In the genomic region with DNA sequence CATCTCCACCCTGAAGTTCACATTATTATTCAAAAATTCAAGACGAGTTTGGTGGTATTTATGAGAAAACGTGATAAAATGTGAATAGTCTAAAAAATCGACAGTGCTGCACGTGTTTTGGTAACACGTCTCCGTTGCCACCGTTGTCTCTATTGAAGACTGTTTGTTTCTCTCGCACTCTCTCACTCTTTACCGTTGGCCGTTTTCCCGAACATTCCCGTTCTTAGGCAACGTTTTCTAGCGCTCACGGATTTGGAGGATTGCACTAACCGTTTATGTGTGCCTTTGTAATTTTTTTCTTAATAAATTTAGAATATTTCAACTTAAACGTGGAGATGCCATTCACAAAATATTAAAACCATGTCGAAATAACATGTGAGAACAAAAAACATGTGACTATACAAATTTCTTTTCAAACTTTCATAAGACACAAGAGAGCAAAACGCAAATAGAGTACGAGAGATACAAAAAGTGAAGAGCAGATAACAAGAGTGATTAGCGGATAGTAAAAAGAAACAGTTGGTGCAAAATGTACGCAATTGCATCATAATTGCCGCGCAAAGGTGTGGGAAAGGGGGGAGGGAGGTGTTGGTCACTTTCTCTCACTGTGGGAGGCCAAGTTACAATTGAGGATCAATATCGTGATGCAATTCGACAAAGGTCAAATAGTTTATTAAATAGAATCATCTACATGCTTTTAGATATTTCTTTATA, we compare ENCODE assay signal across 3 worm cellular contexts.
A peak's percentile ranks its signal among the peaks of the same experiment; 100 is the strongest.
TF ChIP-seq lines count a peak whose summit lies in the region.

Gene pek-1, minus strand, starts transcription at position 51 of the 714 bp plus-strand sequence.

TF ChIP-seq in whole organism, L1 larva, 84 proteins besides CTCF, POLR2A, EP300 and RAD21 (continued from another document):
- TF ChIP-seq nhr-90 (tag; optimal IDR thresholded peaks at IDR 0.05; lab: Kevin White, UChicago; ENCODE audit: poor library complexity) (peak; percentile 55), dpl-1 (GFP tag; optimal IDR thresholded peaks at IDR 0.05; lab: Kevin White, UChicago) (peak in 1 of 3 experiments; percentile 47), fos-1 (tag; optimal IDR thresholded peaks at IDR 0.05; lab: Kevin White, UChicago) (no peak), sox-4 (tag; optimal IDR thresholded peaks at IDR 0.05; lab: Kevin White, UChicago) (no peak), hlh-17 (GFP tag; optimal IDR thresholded peaks at IDR 0.05; lab: Kevin White, UChicago; ENCODE audit: borderline replicate concordance) (no peak), tbx-2 (tag; optimal IDR thresholded peaks at IDR 0.05; lab: Kevin White, UChicago) (peak; percentile 55), ceh-82 (tag; optimal IDR thresholded peaks at IDR 0.05; lab: Kevin White, UChicago) (peak in 2 of 3 experiments; percentile 6 to 46), ets-5 (GFP tag; IDR thresholded peaks at IDR 0.05; lab: Robert Waterston, UW) (no peak), skn-1 (tag; optimal IDR thresholded peaks at IDR 0.05; lab: Kevin White, UChicago) (peak; percentile 22), fkh-4 (tag; optimal IDR thresholded peaks at IDR 0.05; lab: Kevin White, UChicago; ENCODE audit: borderline replicate concordance) (no peak), swsn-7 (tag; optimal IDR thresholded peaks at IDR 0.05; lab: Kevin White, UChicago) (peak; percentile 56), lsy-2 (tag; optimal IDR thresholded peaks at IDR 0.05; lab: Kevin White, UChicago) (peak; percentile 47 to 59), sptf-1 (tag; optimal IDR thresholded peaks at IDR 0.05; lab: Kevin White, UChicago) (no peak), efl-1 (optimal IDR thresholded peaks at IDR 0.05; lab: Kevin White, UChicago) (peak; percentile 5 to 12), efl-1 (GFP tag; optimal IDR thresholded peaks at IDR 0.05 in 1 of 2; lab: Kevin White, UChicago) (peak; percentile 4 to 95), lin-13 (GFP tag; optimal IDR thresholded peaks at IDR 0.05; lab: Kevin White, UChicago) (peak; percentile 29), grh-1 (GFP tag; IDR thresholded peaks at IDR 0.05; lab: Robert Waterston, UW) (0 out of 2 replicates have a peak, but pooled peaks have one; percentile 12), pag-3 (tag; optimal IDR thresholded peaks at IDR 0.05; lab: Kevin White, UChicago; ENCODE audit: borderline replicate concordance, insufficient read depth) (no peak), nhr-76 (tag; optimal IDR thresholded peaks at IDR 0.05; lab: Kevin White, UChicago) (no peak), xbp-1 (tag; optimal IDR thresholded peaks at IDR 0.05; lab: Kevin White, UChicago) (peak; percentile 92), ztf-4 (tag; optimal IDR thresholded peaks at IDR 0.05; lab: Kevin White, UChicago) (peak; percentile 17), F16B12.6 (tag; optimal IDR thresholded peaks at IDR 0.05; lab: Kevin White, UChicago) (peak; percentile 77), egl-13 (tag; optimal IDR thresholded peaks at IDR 0.05; lab: Kevin White, UChicago) (peak; percentile 15), unc-98 (GFP tag; IDR thresholded peaks at IDR 0.05; lab: Robert Waterston, UW) (no peak), rnt-1 (tag; optimal IDR thresholded peaks at IDR 0.05; lab: Kevin White, UChicago) (peak; percentile 75), nhr-28 (tag; optimal IDR thresholded peaks at IDR 0.05; lab: Kevin White, UChicago) (no peak), ztf-11 (tag; optimal IDR thresholded peaks at IDR 0.05; lab: Kevin White, UChicago) (peak in 1 of 2 experiments; percentile 35), lin-14 (GFP tag; optimal IDR thresholded peaks at IDR 0.05; lab: Kevin White, UChicago) (peak; percentile 71), nhr-19 (GFP tag; conservative IDR thresholded peaks at IDR 0.05; lab: Robert Waterston, UW) (peak; percentile 60), pqm-1 (tag; optimal IDR thresholded peaks at IDR 0.05; lab: Kevin White, UChicago) (no peak), elt-3 (tag; optimal IDR thresholded peaks at IDR 0.05; lab: Kevin White, UChicago) (peak in 1 of 6 experiments; percentile 9)

TF ChIP-seq in whole organism, L2 larva, 48 proteins besides CTCF, POLR2A, EP300 and RAD21 (continued from another document):
- TF ChIP-seq fos-1 (tag; optimal IDR thresholded peaks at IDR 0.05; lab: Kevin White, UChicago) (no peak), unc-39 (tag; optimal IDR thresholded peaks at IDR 0.05; lab: Kevin White, UChicago) (no peak), nhr-12 (tag; optimal IDR thresholded peaks at IDR 0.05; lab: Kevin White, UChicago) (no peak), nhr-129 (tag; optimal IDR thresholded peaks at IDR 0.05; lab: Kevin White, UChicago) (peak; percentile 96), nhr-11 (tag; optimal IDR thresholded peaks at IDR 0.05; lab: Kevin White, UChicago) (no peak), sma-9 (GFP tag; optimal IDR thresholded peaks at IDR 0.05; lab: Kevin White, UChicago) (peak; percentile 61), sma-9 (tag; optimal IDR thresholded peaks at IDR 0.05; lab: Kevin White, UChicago) (no peak), lin-39 (tag; optimal IDR thresholded peaks at IDR 0.05; lab: Kevin White, UChicago) (no peak), nhr-21 (tag; optimal IDR thresholded peaks at IDR 0.05; lab: Kevin White, UChicago) (peak; percentile 12), lin-11 (tag; optimal IDR thresholded peaks at IDR 0.05; lab: Kevin White, UChicago) (no peak), gmeb-1 (tag; optimal IDR thresholded peaks at IDR 0.05; lab: Kevin White, UChicago) (peak; percentile 6)

TF ChIP-seq in whole organism, L4 larva, 104 proteins besides CTCF, POLR2A, EP300 and RAD21 (continued from another document):
- TF ChIP-seq nhr-48 (tag; optimal IDR thresholded peaks at IDR 0.05; lab: Kevin White, UChicago), result peak; percentile 47
- TF ChIP-seq nhr-41 (GFP tag; IDR thresholded peaks at IDR 0.05; lab: Robert Waterston, UW), result no peak
- TF ChIP-seq dmd-9 (GFP tag; IDR thresholded peaks at IDR 0.05; lab: Robert Waterston, UW), result no peak
- TF ChIP-seq daf-12 (tag; optimal IDR thresholded peaks at IDR 0.05; lab: Kevin White, UChicago), result no peak
- no peak for TF ChIP-seq Y5F2A.4 (GFP tag; optimal IDR thresholded peaks at IDR 0.05; lab: Kevin White, UChicago)
- peak; percentile 50 for TF ChIP-seq dmd-6 (GFP tag; IDR thresholded peaks at IDR 0.05; lab: Robert Waterston, UW)
- no peak for TF ChIP-seq snpc-1.2 (GFP tag; IDR thresholded peaks at IDR 0.05; lab: Robert Waterston, UW)
- peak; percentile 7 for TF ChIP-seq dpl-1 (GFP tag; optimal IDR thresholded peaks at IDR 0.05; lab: Kevin White, UChicago)
- no peak for TF ChIP-seq madf-5 (GFP tag; IDR thresholded peaks at IDR 0.05; lab: Robert Waterston, UW)
- TF ChIP-seq nhr-25 (tag; optimal IDR thresholded peaks at IDR 0.05; lab: Kevin White, UChicago; ENCODE audit: borderline replicate concordance, insufficient read depth), result peak; percentile 39
- TF ChIP-seq duxl-1 (tag; optimal IDR thresholded peaks at IDR 0.05; lab: Kevin White, UChicago; ENCODE audit: poor library complexity), result no peak
- no peak for TF ChIP-seq saeg-2 (GFP tag; IDR thresholded peaks at IDR 0.05; lab: Robert Waterston, UW)
- TF ChIP-seq zfp-2 (tag; optimal IDR thresholded peaks at IDR 0.05; lab: Kevin White, UChicago), result no peak
- TF ChIP-seq egl-43 (GFP tag; IDR thresholded peaks at IDR 0.05; lab: Robert Waterston, UW), result no peak
- TF ChIP-seq ces-1 (GFP tag; optimal IDR thresholded peaks at IDR 0.05; lab: Kevin White, UChicago), result no peak
- no peak for TF ChIP-seq spr-3 (GFP tag; optimal IDR thresholded peaks at IDR 0.05; lab: Kevin White, UChicago)
- no peak for TF ChIP-seq snpc-4 (tag; optimal IDR thresholded peaks at IDR 0.05; lab: Kevin White, UChicago)
- TF ChIP-seq Y105C5A.15 (GFP tag; IDR thresholded peaks at IDR 0.05; lab: Robert Waterston, UW), result no peak
- peak in 1 of 2 experiments; percentile 86 for TF ChIP-seq hif-1 (tag; optimal IDR thresholded peaks at IDR 0.05; lab: Kevin White, UChicago)
- no peak for TF ChIP-seq zag-1 (tag; optimal IDR thresholded peaks at IDR 0.05; lab: Kevin White, UChicago)
- peak; percentile 77 for TF ChIP-seq mdt-29 (GFP tag; IDR thresholded peaks at IDR 0.05; lab: Robert Waterston, UW)
- TF ChIP-seq hmg-1.1 (GFP tag; IDR thresholded peaks at IDR 0.05; lab: Robert Waterston, UW), result 0 out of 2 replicates have a peak, but pooled peaks have one; percentile 11
- no peak for TF ChIP-seq vab-7 (GFP tag; IDR thresholded peaks at IDR 0.05; lab: Robert Waterston, UW)
- no peak for TF ChIP-seq ctbp-1 (GFP tag; IDR thresholded peaks at IDR 0.05; lab: Robert Waterston, UW)
- TF ChIP-seq ztf-11 (tag; optimal IDR thresholded peaks at IDR 0.05; lab: Kevin White, UChicago), result no peak
- TF ChIP-seq gei-8 (GFP tag; optimal IDR thresholded peaks at IDR 0.05; lab: Kevin White, UChicago), result no peak
- TF ChIP-seq R02D3.7 (tag; optimal IDR thresholded peaks at IDR 0.05; lab: Kevin White, UChicago), result no peak
- no peak for TF ChIP-seq lin-13 (GFP tag; optimal IDR thresholded peaks at IDR 0.05; lab: Kevin White, UChicago)
- TF ChIP-seq spr-1 (tag; optimal IDR thresholded peaks at IDR 0.05; lab: Kevin White, UChicago), result no peak
- no peak for TF ChIP-seq unc-62 (GFP tag; optimal IDR thresholded peaks at IDR 0.05 in 1 of 2; lab: Kevin White, UChicago)
- TF ChIP-seq unc-62 (tag; optimal IDR thresholded peaks at IDR 0.05; lab: Kevin White, UChicago), result no peak
- TF ChIP-seq ceh-62 (tag; optimal IDR thresholded peaks at IDR 0.05; lab: Kevin White, UChicago), result no peak
- no peak for TF ChIP-seq ceh-20 (GFP tag; IDR thresholded peaks at IDR 0.05; lab: Robert Waterston, UW)
- TF ChIP-seq lin-15B (tag; optimal IDR thresholded peaks at IDR 0.05; lab: Kevin White, UChicago), result no peak
- TF ChIP-seq cey-2 (tag; optimal IDR thresholded peaks at IDR 0.05; lab: Kevin White, UChicago; ENCODE audit: borderline replicate concordance, insufficient read depth), result no peak
- TF ChIP-seq lin-1 (GFP tag; IDR thresholded peaks at IDR 0.05; lab: Robert Waterston, UW), result peak; percentile 40; the same call in 1 of the 2 replicates
- peak; percentile 3 for TF ChIP-seq nhr-77 (tag; optimal IDR thresholded peaks at IDR 0.05; lab: Kevin White, UChicago)
- no peak for TF ChIP-seq set-16 (GFP tag; IDR thresholded peaks at IDR 0.05; lab: Robert Waterston, UW)
- TF ChIP-seq lir-3 (tag; optimal IDR thresholded peaks at IDR 0.05; lab: Kevin White, UChicago), result no peak
- TF ChIP-seq hlh-30 (tag; optimal IDR thresholded peaks at IDR 0.05; lab: Kevin White, UChicago; ENCODE audit: insufficient read depth), result peak; percentile 80
- no peak for TF ChIP-seq nhr-237 (tag; optimal IDR thresholded peaks at IDR 0.05; lab: Kevin White, UChicago)
- TF ChIP-seq nhr-76 (tag; optimal IDR thresholded peaks at IDR 0.05; lab: Kevin White, UChicago), result no peak
- no peak for TF ChIP-seq php-3 (GFP tag; IDR thresholded peaks at IDR 0.05; lab: Robert Waterston, UW)
- TF ChIP-seq sdz-12 (GFP tag; optimal IDR thresholded peaks at IDR 0.05; lab: Kevin White, UChicago), result no peak
- no peak for TF ChIP-seq lim-7 (GFP tag; IDR thresholded peaks at IDR 0.05; lab: Robert Waterston, UW)
- TF ChIP-seq dve-1 (tag; optimal IDR thresholded peaks at IDR 0.05; lab: Kevin White, UChicago; ENCODE audit: insufficient read depth), result peak; percentile 60
- no peak for TF ChIP-seq mxl-2 (GFP tag; conservative IDR thresholded peaks at IDR 0.05; lab: Robert Waterston, UW)
- no peak for TF ChIP-seq nhr-42 (GFP tag; IDR thresholded peaks at IDR 0.05; lab: Robert Waterston, UW)
- TF ChIP-seq lsy-2 (tag; optimal IDR thresholded peaks at IDR 0.05; lab: Kevin White, UChicago), result peak in 1 of 2 experiments; percentile 46
- TF ChIP-seq nhr-6 (tag; optimal IDR thresholded peaks at IDR 0.05; lab: Kevin White, UChicago), result no peak
- TF ChIP-seq unc-130 (GFP tag; optimal IDR thresholded peaks at IDR 0.05; lab: Kevin White, UChicago), result no peak
- TF ChIP-seq unc-39 (tag; optimal IDR thresholded peaks at IDR 0.05; lab: Kevin White, UChicago), result no peak
- no peak for TF ChIP-seq tag-97 (GFP tag; IDR thresholded peaks at IDR 0.05; lab: Robert Waterston, UW)
- TF ChIP-seq F44E2.7 (GFP tag; IDR thresholded peaks at IDR 0.05; lab: Robert Waterston, UW), result no peak
- peak in 1 of 2 experiments; percentile 31 for TF ChIP-seq daf-16 (GFP tag; optimal IDR thresholded peaks at IDR 0.05; lab: Kevin White, UChicago)
- peak; percentile 55 for TF ChIP-seq daf-16 (tag; optimal IDR thresholded peaks at IDR 0.05; lab: Kevin White, UChicago)
- TF ChIP-seq ceh-32 (tag; optimal IDR thresholded peaks at IDR 0.05; lab: Kevin White, UChicago; ENCODE audit: poor library complexity), result no peak
- no peak for TF ChIP-seq T26A8.4 (GFP tag; IDR thresholded peaks at IDR 0.05; lab: Robert Waterston, UW)
